Worm (Caenorhabditis elegans): ENCODE measurements around the gene mev-1.

mev-1 gene

DNA sequence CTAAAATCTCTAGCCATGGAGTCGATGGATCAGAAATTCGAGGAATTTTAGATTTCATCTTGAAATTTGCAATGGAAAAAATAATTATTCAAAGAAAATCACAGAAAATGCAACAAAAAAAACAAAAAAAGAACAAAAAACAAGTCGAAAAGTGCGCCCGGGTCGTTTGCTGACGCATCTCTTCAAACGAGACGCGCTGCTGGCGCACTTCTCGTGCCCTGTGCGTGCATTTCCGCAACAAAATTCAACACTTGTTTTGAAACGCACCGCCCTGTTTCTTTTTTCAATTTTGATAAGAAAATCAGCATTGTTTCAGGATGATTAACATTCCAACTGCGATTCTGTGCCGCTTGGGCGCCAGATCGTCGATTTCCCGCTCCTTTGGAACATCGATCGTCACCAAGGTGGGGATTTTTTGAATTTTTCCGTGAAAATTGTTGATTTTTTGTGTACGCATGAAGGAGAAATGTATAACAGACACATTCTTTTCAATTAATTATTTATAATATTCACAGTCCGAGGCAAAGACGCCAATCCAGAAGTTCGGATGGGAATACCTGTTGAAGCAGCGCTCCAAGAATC, at the start of gene mev-1, which contains the start of gene jmjd-4 (continued):
- TF ChIP-seq ceh-40 (GFP tag; IDR thresholded peaks at IDR 0.05), result no peak
- peak; percentile 77 for TF ChIP-seq madf-8 (GFP tag; conservative IDR thresholded peaks at IDR 0.05)
- no peak for TF ChIP-seq ztf-3 (GFP tag; optimal IDR thresholded peaks at IDR 0.05)
- TF ChIP-seq F37B4.10 (GFP tag; IDR thresholded peaks at IDR 0.05), result 0 out of 2 replicates have a peak, but pooled peaks have one; percentile 8
- TF ChIP-seq Y53G8AR.9 (GFP tag; conservative IDR thresholded peaks at IDR 0.05), result peak; percentile 91
- peak; percentile 70 for TF ChIP-seq ets-4 (GFP tag; optimal IDR thresholded peaks at IDR 0.05)
- no peak for TF ChIP-seq attf-6 (GFP tag; IDR thresholded peaks at IDR 0.05)
- TF ChIP-seq ZK185.1 (tag; optimal IDR thresholded peaks at IDR 0.05; ENCODE audit: poor library complexity, severe bottlenecking), result peak; percentile 51

DNA sequence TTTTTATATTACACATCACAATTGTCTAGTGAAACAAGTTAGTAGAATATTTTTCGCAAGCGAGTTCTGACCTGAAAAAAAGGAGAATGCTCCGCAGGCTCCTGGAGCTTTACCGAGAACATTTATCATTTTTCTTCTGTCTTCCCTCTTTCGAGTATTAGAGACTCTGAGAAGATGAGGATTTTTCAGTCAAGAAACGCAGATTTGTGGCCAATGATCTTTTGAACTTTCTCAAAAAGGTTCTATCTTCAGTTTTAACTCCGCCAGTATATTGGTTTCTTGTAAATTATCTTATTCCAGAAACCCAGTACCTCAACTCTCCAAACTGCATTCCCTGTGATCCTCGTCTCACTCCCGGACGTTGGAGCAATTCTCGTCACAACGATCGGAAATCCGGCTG, 48.5 kb upstream of the mev-1 start, which contains the start of gene K10G9.2:
Gene K10G9.2, plus strand, starts transcription at position 301 of the 400 bp plus-strand sequence.
- TF ChIP-seq D2030.7 (GFP tag; IDR thresholded peaks at IDR 0.05) (no peak), lin-54 (GFP tag; optimal IDR thresholded peaks at IDR 0.05) (no peak), hrde-1 (tag; optimal IDR thresholded peaks at IDR 0.05; ENCODE audit: borderline replicate concordance) (no peak), F52B5.7 (tag; optimal IDR thresholded peaks at IDR 0.05) (no peak), fkh-3 (tag; optimal IDR thresholded peaks at IDR 0.05) (no peak), B0035.1 (tag; optimal IDR thresholded peaks at IDR 0.05) (no peak), efl-1 (GFP tag; optimal IDR thresholded peaks at IDR 0.05) (no peak), athp-1 (tag; optimal IDR thresholded peaks at IDR 0.05) (no peak), tbp1 (GFP tag; optimal IDR thresholded peaks at IDR 0.05) (no peak), F57A8.1 (GFP tag; optimal IDR thresholded peaks at IDR 0.05) (no peak), nhr-90 (tag; optimal IDR thresholded peaks at IDR 0.05) (no peak), C06A6.2 (GFP tag; conservative IDR thresholded peaks at IDR 0.05) (no peak), B0261.1 (tag; optimal IDR thresholded peaks at IDR 0.05) (no peak)

DNA sequence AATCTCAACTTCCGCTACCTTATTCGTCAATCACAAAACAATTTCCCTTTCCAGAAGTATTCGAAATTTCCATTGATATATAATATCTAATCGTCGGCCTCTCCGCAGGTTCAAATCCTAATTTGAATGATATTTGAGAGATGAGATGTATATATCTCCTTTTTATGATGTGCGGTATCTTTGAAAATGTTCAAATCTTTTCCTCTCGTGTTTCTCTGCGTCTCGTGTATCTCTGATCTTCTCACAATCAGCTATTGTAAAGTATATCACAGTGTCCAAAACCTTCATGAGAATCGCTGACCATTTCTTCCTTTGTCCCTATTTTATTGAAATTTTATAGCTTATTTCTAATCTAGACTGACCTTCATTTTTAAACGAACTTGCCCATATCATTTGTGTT, 44.3 kb upstream of the mev-1 start:
- TF ChIP-seq ceh-79 (tag; optimal IDR thresholded peaks at IDR 0.05) (no peak), him-1 (tag; optimal IDR thresholded peaks at IDR 0.05) (no peak), sea-2 (GFP tag; IDR thresholded peaks at IDR 0.05) (no peak), sdz-38 (tag; optimal IDR thresholded peaks at IDR 0.05) (no peak), T07F8.4 (tag; optimal IDR thresholded peaks at IDR 0.05) (no peak), lin-40 (tag; optimal IDR thresholded peaks at IDR 0.05) (no peak), unc-62 (GFP tag; optimal IDR thresholded peaks at IDR 0.05) (no peak), repo-1 (tag; optimal IDR thresholded peaks at IDR 0.05) (no peak), lir-1 (GFP tag; conservative IDR thresholded peaks at IDR 0.05) (no peak), cebp-1 (GFP tag; IDR thresholded peaks at IDR 0.05) (no peak), cebp-1 (tag; optimal IDR thresholded peaks at IDR 0.05) (no peak), mel-28 (tag; optimal IDR thresholded peaks at IDR 0.05; ENCODE audit: borderline replicate concordance) (no peak), cebp-2 (GFP tag; IDR thresholded peaks at IDR 0.05) (no peak), efl-1 (GFP tag; optimal IDR thresholded peaks at IDR 0.05) (no peak), nfya-1 (tag; optimal IDR thresholded peaks at IDR 0.05; ENCODE audit: borderline replicate concordance, insufficient read depth) (no peak), lin-35 (GFP tag; optimal IDR thresholded peaks at IDR 0.05) (no peak)

Data from whole organism, young adult.